Fruit fly (Drosophila melanogaster) whole organism, embryonic: ENCODE measurements around the gene syd.

Experiments used
- Adf1 ChIP-seq: fragments of 200-800 bp; sonication (Bioruptor generic); IDR thresholded peaks from 2 replicates; pipeline ENCODE4 v1.3.6; 2022; ENCODE audit warnings: missing biosample characterization, missing genetic modification characterization
- Asciz ChIP-seq: fragments of 200-800 bp; sonication (Bioruptor generic); optimal IDR thresholded peaks from 2 replicates; lab custom pipeline; 2017; ENCODE audit warnings: missing biosample characterization, mild to moderate bottlenecking, missing genetic modification characterization, missing genetic modification reagents
- Bgb ChIP-seq: fragments of 200-800 bp; sonication (Bioruptor generic); IDR thresholded peaks from 2 replicates; pipeline ENCODE4 v1.3.6; 2022; ENCODE audit warnings: missing biosample characterization, missing genetic modification characterization; ENCODE audit not compliant: partially characterized antibody
- CG10321 ChIP-seq: fragments of 200-800 bp; sonication (Bioruptor generic); IDR thresholded peaks from 2 replicates; pipeline ENCODE4 v1.3.6; 2022; ENCODE audit warnings: missing biosample characterization, missing genetic modification characterization
- CG11695 ChIP-seq: fragments of 200-800 bp; sonication (Bioruptor generic); IDR thresholded peaks from 3 replicates; pipeline ENCODE4 v1.3.6; 2022; ENCODE audit warnings: missing biosample characterization, missing genetic modification characterization
- CG11723 ChIP-seq: fragments of 200-800 bp; sonication (Bioruptor generic); optimal IDR thresholded peaks from 2 replicates; lab custom pipeline; 2017; ENCODE audit warnings: missing biosample characterization, mild to moderate bottlenecking, missing genetic modification characterization
- CG12391 ChIP-seq: fragments of 200-800 bp; sonication (Bioruptor generic); optimal IDR thresholded peaks from 3 replicates; lab custom pipeline; 2018; ENCODE audit warnings: missing biosample characterization, mild to moderate bottlenecking, missing genetic modification characterization, moderate library complexity
- CG13296 ChIP-seq: fragments of 200-800 bp; sonication (Bioruptor generic); optimal IDR thresholded peaks from 3 replicates; lab custom pipeline; 2018; ENCODE audit warnings: missing biosample characterization, mild to moderate bottlenecking, missing genetic modification characterization
- CG14014 ChIP-seq: fragments of 200-800 bp; sonication (Bioruptor generic); IDR thresholded peaks from 2 replicates; pipeline ENCODE4 v1.3.6; 2022; ENCODE audit warnings: missing biosample characterization, missing genetic modification characterization
- CG17186 ChIP-seq: fragments of 200-800 bp; sonication (Bioruptor generic); optimal IDR thresholded peaks from 3 replicates; lab custom pipeline; 2017; ENCODE audit warnings: missing biosample characterization, missing genetic modification reagents, missing genetic modification characterization
- CG17359 ChIP-seq: fragments of 200-800 bp; sonication (Bioruptor generic); optimal IDR thresholded peaks from 3 replicates; lab custom pipeline; 2018; ENCODE audit warnings: missing biosample characterization, mild to moderate bottlenecking, missing genetic modification characterization, moderate library complexity
- CG17802 ChIP-seq: fragments of 200-800 bp; sonication (Bioruptor generic); optimal IDR thresholded peaks from 2 replicates; lab custom pipeline; 2018; ENCODE audit warnings: missing biosample characterization, mild to moderate bottlenecking, missing genetic modification characterization, moderate library complexity
- CG17829 ChIP-seq: fragments of 200-800 bp; optimal IDR thresholded peaks from 2 replicates; lab custom pipeline; 2019; ENCODE audit warnings: missing biosample characterization, mild to moderate bottlenecking, missing genetic modification characterization, moderate library complexity
- CG32772 ChIP-seq: fragments of 200-800 bp; sonication (Bioruptor generic); IDR thresholded peaks from 2 replicates; pipeline ENCODE4 v1.3.6; 2022; ENCODE audit warnings: missing biosample characterization, missing genetic modification characterization
- CG4617 ChIP-seq: fragments of 200-800 bp; sonication (Bioruptor generic); optimal IDR thresholded peaks from 3 replicates; lab custom pipeline; 2016; ENCODE audit warnings: missing biosample characterization, missing genetic modification characterization, borderline replicate concordance
- CG4707 ChIP-seq: fragments of 200-800 bp; sonication (Bioruptor generic); optimal IDR thresholded peaks from 2 replicates; lab custom pipeline; 2018; ENCODE audit warnings: missing biosample characterization, mild to moderate bottlenecking, missing genetic modification characterization, moderate library complexity
- CG6765 ChIP-seq: fragments of 200-800 bp; sonication (Bioruptor generic); optimal IDR thresholded peaks from 3 replicates; lab custom pipeline; 2017; ENCODE audit warnings: missing biosample characterization, mild to moderate bottlenecking, missing genetic modification characterization
- CG7987 ChIP-seq: fragments of 200-800 bp; sonication (Bioruptor generic); optimal IDR thresholded peaks from 2 replicates; lab custom pipeline; 2018; ENCODE audit warnings: missing biosample characterization, mild to moderate bottlenecking, missing genetic modification characterization, moderate library complexity
- CG8388 ChIP-seq: fragments of 200-800 bp; sonication (Bioruptor generic); optimal IDR thresholded peaks from 2 replicates; lab custom pipeline; 2019; ENCODE audit warnings: missing biosample characterization, mild to moderate bottlenecking, missing genetic modification characterization, moderate library complexity
- D ChIP-seq, 2 experiments: fragments of 200-800 bp in 1 of 2; fragments of >200 bp in 1 of 2; sonication (Bioruptor generic) in 1 of 2; optimal IDR thresholded peaks; 2 replicates in 1 of 2; 3 replicates in 1 of 2; lab custom pipeline; 2017; ENCODE audit warnings: mild to moderate bottlenecking in 1 of 2, missing biosample characterization in 1 of 2, missing genetic modification characterization in 1 of 2, missing genetic modification reagents in 1 of 2
- D19A ChIP-seq: fragments of 200-800 bp; optimal IDR thresholded peaks from 3 replicates; lab custom pipeline; 2019; ENCODE audit warnings: missing biosample characterization, mild to moderate bottlenecking, missing genetic modification characterization, moderate library complexity
- Dip2 ChIP-seq: fragments of 200-800 bp; sonication (Bioruptor generic); IDR thresholded peaks from 2 replicates; pipeline ENCODE4 v1.3.6; 2022; ENCODE audit warnings: missing biosample characterization, missing genetic modification characterization
- Dref ChIP-seq: fragments of 200-800 bp; sonication (Bioruptor generic); IDR thresholded peaks from 2 replicates; pipeline ENCODE4 v1.3.6; 2022; ENCODE audit warnings: missing biosample characterization, missing genetic modification characterization
- Fer3 ChIP-seq: fragments of 200-800 bp; sonication (Bioruptor generic); optimal IDR thresholded peaks from 2 replicates; lab custom pipeline; 2018; ENCODE audit warnings: missing biosample characterization, mild to moderate bottlenecking, missing genetic modification characterization, moderate library complexity
- Gsc ChIP-seq: fragments of 200-800 bp; sonication (Bioruptor generic); IDR thresholded peaks from 2 replicates; pipeline ENCODE4 v1.3.6; 2022; ENCODE audit warnings: missing biosample characterization, missing genetic modification characterization
- HLH4C ChIP-seq: fragments of 200-800 bp; sonication (Bioruptor generic); IDR thresholded peaks from 3 replicates; pipeline ENCODE4 v1.3.6; 2022; ENCODE audit warnings: missing biosample characterization, missing genetic modification characterization; ENCODE audit not compliant: partially characterized antibody
- Lhr ChIP-seq: fragments of 200-800 bp; sonication (Bioruptor generic); optimal IDR thresholded peaks from 3 replicates; lab custom pipeline; 2017; ENCODE audit warnings: mild to moderate bottlenecking, missing biosample characterization, missing genetic modification reagents, missing genetic modification characterization
- NFAT ChIP-seq: fragments of 200-800 bp; sonication (Bioruptor generic); IDR thresholded peaks from 2 replicates; pipeline ENCODE4 v1.3.6; 2022; ENCODE audit warnings: missing biosample characterization, missing genetic modification characterization
- NfI ChIP-seq: fragments of 200-800 bp; sonication (Bioruptor generic); optimal IDR thresholded peaks from 3 replicates; lab custom pipeline; 2018; ENCODE audit warnings: missing biosample characterization, mild to moderate bottlenecking, missing genetic modification characterization, moderate library complexity
- Pdp1 ChIP-seq, 2 experiments: fragments of 200-800 bp; sonication (Bioruptor generic); optimal IDR thresholded peaks; 3 replicates each; lab custom pipeline; 2016; ENCODE audit warnings: missing biosample characterization in 2 of 2, missing genetic modification characterization in 2 of 2, mild to moderate bottlenecking in 1 of 2, moderate library complexity in 1 of 2
- Xbp1 ChIP-seq: fragments of 200-800 bp; sonication (Bioruptor generic); optimal IDR thresholded peaks from 3 replicates; lab custom pipeline; 2016; ENCODE audit warnings: missing biosample characterization, mild to moderate bottlenecking, missing genetic modification characterization
- az2 ChIP-seq: fragments of 200-800 bp; sonication (Bioruptor generic); optimal IDR thresholded peaks from 3 replicates; lab custom pipeline; 2016; ENCODE audit warnings: missing biosample characterization, missing genetic modification characterization
- bbx ChIP-seq: fragments of 200-800 bp; sonication (Bioruptor generic); IDR thresholded peaks from 2 replicates; pipeline ENCODE4 v1.3.6; 2022; ENCODE audit warnings: missing biosample characterization, missing genetic modification characterization; ENCODE audit not compliant: partially characterized antibody
- corto ChIP-seq: fragments of 200-800 bp; sonication (Bioruptor generic); optimal IDR thresholded peaks from 2 replicates; lab custom pipeline; 2016; ENCODE audit warnings: missing biosample characterization, mild to moderate bottlenecking, missing genetic modification characterization, moderate library complexity
- fd96Cb ChIP-seq: fragments of 200-800 bp; sonication (Bioruptor generic); optimal IDR thresholded peaks from 2 replicates; lab custom pipeline; 2018; ENCODE audit warnings: missing biosample characterization, mild to moderate bottlenecking, missing genetic modification characterization, moderate library complexity
- ftz-f1 ChIP-seq: fragments of 200-800 bp; sonication (Bioruptor generic); optimal IDR thresholded peaks from 2 replicates; lab custom pipeline; 2016; ENCODE audit warnings: missing biosample characterization, missing genetic modification characterization
- gce ChIP-seq: fragments of 200-800 bp; sonication (Bioruptor generic); IDR thresholded peaks from 3 replicates; pipeline ENCODE4 v1.3.6; 2022; ENCODE audit warnings: missing biosample characterization, missing genetic modification characterization
- gfzf ChIP-seq: fragments of 200-800 bp; sonication (Bioruptor generic); optimal IDR thresholded peaks from 2 replicates; lab custom pipeline; 2016; ENCODE audit warnings: missing biosample characterization, mild to moderate bottlenecking, missing genetic modification characterization, moderate library complexity
- hbn ChIP-seq: fragments of 200-800 bp; sonication (Bioruptor generic); IDR thresholded peaks from 2 replicates; pipeline ENCODE4 v1.3.6; 2022; ENCODE audit warnings: missing biosample characterization, missing genetic modification characterization; ENCODE audit not compliant: partially characterized antibody
- lbe ChIP-seq: fragments of 200-800 bp; sonication (Bioruptor generic); optimal IDR thresholded peaks from 2 replicates; lab custom pipeline; 2016; ENCODE audit warnings: missing biosample characterization, mild to moderate bottlenecking, missing genetic modification characterization
- oc ChIP-seq: fragments of 200-800 bp; sonication (Bioruptor generic); optimal IDR thresholded peaks from 2 replicates; lab custom pipeline; 2018; ENCODE audit warnings: missing biosample characterization, mild to moderate bottlenecking, missing genetic modification characterization, moderate library complexity
- org-1 ChIP-seq: fragments of 200-800 bp; sonication (Bioruptor generic); optimal IDR thresholded peaks from 2 replicates; lab custom pipeline; 2017; ENCODE audit warnings: missing biosample characterization, missing genetic modification characterization
- pzg ChIP-seq: fragments of 200-800 bp; sonication (Bioruptor generic); optimal IDR thresholded peaks from 3 replicates; lab custom pipeline; 2018; ENCODE audit warnings: missing biosample characterization, mild to moderate bottlenecking, missing genetic modification characterization, moderate library complexity
- ranshi ChIP-seq: fragments of 200-800 bp; sonication (Bioruptor generic); IDR thresholded peaks from 2 replicates; pipeline ENCODE4 v1.3.6; 2022; ENCODE audit warnings: missing biosample characterization, missing genetic modification characterization
- sens ChIP-seq: fragments of 200-800 bp; sonication (Bioruptor generic); peaks from one replicate; lab custom pipeline; 2016; ENCODE audit warnings: missing biosample characterization, missing genetic modification characterization
- stwl ChIP-seq: fragments of 200-800 bp; sonication (Bioruptor generic); optimal IDR thresholded peaks from 3 replicates; lab custom pipeline; 2018; ENCODE audit warnings: missing biosample characterization, mild to moderate bottlenecking, missing genetic modification characterization, moderate library complexity
- tap ChIP-seq: fragments of 200-800 bp; optimal IDR thresholded peaks from 3 replicates; lab custom pipeline; 2019; ENCODE audit warnings: missing biosample characterization, mild to moderate bottlenecking, missing genetic modification characterization, moderate library complexity
- zf30C ChIP-seq: fragments of 200-800 bp; sonication (Bioruptor generic); optimal IDR thresholded peaks from 3 replicates; lab custom pipeline; 2018; ENCODE audit warnings: missing biosample characterization, mild to moderate bottlenecking, missing genetic modification characterization

Gene syd

dm6 chr3L:7868581-7869236 is 67.2 kb downstream of the syd start, which contains the start of gene CG32365 (continued):
- TF ChIP-seq lbe (GFP tag; lab: Kevin White, UChicago) (no peak), Pdp1 (GFP tag; optimal IDR thresholded peaks at IDR 0.05; lab: Kevin White, UChicago) (peak in 1 of 2 experiments; percentile 47), ftz-f1 (GFP tag; lab: Kevin White, UChicago) (no peak), corto (GFP tag; lab: Kevin White, UChicago) (no peak), CG12391 (peak; percentile 3), CG13296 (GFP tag; lab: Kevin White, UChicago) (peak; percentile 52), NfI (GFP tag; lab: Kevin White, UChicago) (peak; percentile 23), D19A (tag; lab: Kevin White, UChicago) (no peak), bbx (GFP tag; lab: Robert Waterston, UW) (peak; percentile 64; the same call in 1 of the 2 replicates), Dip2 (GFP tag; lab: Robert Waterston, UW) (no peak), Bgb (GFP tag; lab: Robert Waterston, UW) (peak; percentile 75), ranshi (GFP tag; lab: Robert Waterston, UW) (no peak; the same call in 1 of the 2 replicates), CG17802 (tag; lab: Kevin White, UChicago) (no peak), CG17359 (tag; lab: Kevin White, UChicago) (peak; percentile 42), D (optimal IDR thresholded peaks at IDR 0.05; lab: Kevin White, UChicago) (no peak), D (GFP tag; optimal IDR thresholded peaks at IDR 0.05; lab: Kevin White, UChicago) (no peak), tap (tag; lab: Kevin White, UChicago) (peak; percentile 32), CG32772 (GFP tag; lab: Robert Waterston, UW) (no peak), CG8388 (GFP tag; lab: Kevin White, UChicago) (peak; percentile 90), NFAT (no peak), hbn (no peak), Adf1 (GFP tag; lab: Robert Waterston, UW) (no peak), CG17829 (peak; percentile 27), CG17186 (no peak), fd96Cb (tag; lab: Kevin White, UChicago) (no peak), Xbp1 (no peak), oc (tag; lab: Kevin White, UChicago) (no peak), CG11723 (GFP tag; lab: Kevin White, UChicago) (no peak), Asciz (GFP tag; lab: Kevin White, UChicago) (peak; percentile 7), CG11695 (GFP tag; lab: Robert Waterston, UW) (peak; percentile 6; the same call in 1 of the 3 replicates), Gsc (GFP tag; lab: Robert Waterston, UW) (no peak), az2 (GFP tag; lab: Kevin White, UChicago) (no peak), Dref (no peak), CG14014 (GFP tag; lab: Robert Waterston, UW) (no peak), CG10321 (GFP tag; lab: Robert Waterston, UW) (no peak), stwl (tag; lab: Kevin White, UChicago) (peak; percentile 77), CG4617 (GFP tag; lab: Kevin White, UChicago) (no peak), CG7987 (GFP tag; lab: Kevin White, UChicago) (peak; percentile 4), CG4707 (GFP tag; lab: Kevin White, UChicago) (peak; percentile 1), org-1 (GFP tag; lab: Kevin White, UChicago) (no peak), gfzf (GFP tag; lab: Kevin White, UChicago) (peak; percentile 25), Lhr (GFP tag; lab: Kevin White, UChicago) (no peak), sens (GFP tag; lab: Kevin White, UChicago) (peak; percentile 34), gce (GFP tag; lab: Robert Waterston, UW) (no peak), zf30C (peak; percentile 5), pzg (GFP tag; lab: Kevin White, UChicago) (peak; percentile 30), HLH4C (GFP tag; lab: Robert Waterston, UW) (peak; percentile 51; the same call in 2 of the 3 replicates), CG6765 (GFP tag; lab: Kevin White, UChicago) (no peak), Fer3 (tag; lab: Kevin White, UChicago) (peak; percentile 31)
